Worm (Caenorhabditis elegans): Measurements from ENCODE around the gene arrd-1.

ce11 chrII:674116-674515 lies 46.8 kb downstream of the arrd-1 start, which contains the start of gene Y39F10C.3:
- TF ChIP-seq him-1 (tag; optimal IDR thresholded peaks at IDR 0.05): no peak
- no peak for TF ChIP-seq W03F9.2 (tag; optimal IDR thresholded peaks at IDR 0.05)
- TF ChIP-seq dao-5 (tag; optimal IDR thresholded peaks at IDR 0.05): no peak
